Worm (Caenorhabditis elegans) whole organism, L1 larva: ENCODE results near the gene calf-1.

Source experiments
- F16B12.6 ChIP-seq: fragments of 150-350 bp; optimal IDR thresholded peaks from 2 replicates; lab custom pipeline; 2014; ENCODE audit warnings: missing biosample characterization, missing genetic modification characterization
- elt-2 ChIP-seq: sonication (generic microtip); optimal IDR thresholded peaks from 2 replicates; lab custom pipeline; 2016; ENCODE audit warnings: missing genetic modification characterization, mild to moderate bottlenecking, inconsistent platforms, missing compliant biosample characterization, missing genetic modification reagents
- elt-3 ChIP-seq, 6 experiments: fragments of 150-350 bp in 1 of 6; sonication (generic microtip); optimal IDR thresholded peaks; 2 replicates each; lab custom pipeline; 2017 to 2018; ENCODE audit warnings: missing biosample characterization in 6 of 6, missing genetic modification characterization in 6 of 6, inconsistent platforms in 1 of 6
- mep-1 ChIP-seq: fragments of 150-350 bp; optimal IDR thresholded peaks from 2 replicates; lab custom pipeline; 2014; ENCODE audit warnings: missing biosample characterization, missing genetic modification characterization
- nhr-237 ChIP-seq: fragments of 150-350 bp; optimal IDR thresholded peaks from 2 replicates; lab custom pipeline; 2014; ENCODE audit warnings: missing biosample characterization, missing genetic modification characterization
- pqm-1 ChIP-seq: sonication (generic microtip); optimal IDR thresholded peaks from 3 replicates; lab custom pipeline; 2017; ENCODE audit warnings: missing biosample characterization, missing genetic modification characterization
- skn-1 ChIP-seq: fragments of 150-350 bp; optimal IDR thresholded peaks from 2 replicates; lab custom pipeline; 2014; ENCODE audit warnings: missing biosample characterization, missing genetic modification characterization
- tbx-2 ChIP-seq: sonication (generic microtip); optimal IDR thresholded peaks from 2 replicates; lab custom pipeline; 2016; ENCODE audit warnings: missing genetic modification characterization, missing compliant biosample characterization
- ztf-4 ChIP-seq: fragments of 150-350 bp; optimal IDR thresholded peaks from 2 replicates; lab custom pipeline; 2014; ENCODE audit warnings: missing biosample characterization, missing genetic modification characterization

- TF ChIP-seq skn-1 (tag; lab: Kevin White, UChicago) (no peak), tbx-2 (no peak), mep-1 (tag; lab: Kevin White, UChicago) (no peak), elt-2 (tag; lab: Kevin White, UChicago) (no peak), nhr-237 (tag; lab: Kevin White, UChicago) (no peak), ztf-4 (tag; lab: Kevin White, UChicago) (no peak), F16B12.6 (tag; lab: Kevin White, UChicago) (no peak), pqm-1 (tag; lab: Kevin White, UChicago) (no peak), elt-3 (tag; optimal IDR thresholded peaks at IDR 0.05; lab: Kevin White, UChicago) (no peak)
Measured at ce11 chrV:20518927-20519326, 40.0 kb upstream of the calf-1 start, which contains the start of gene Y38H6C.25.
